Fruit fly (Drosophila melanogaster) whole organism, embryonic: ENCODE measurements around the gene CCHa2.
A peak's percentile ranks its signal among the peaks of the same experiment; 100 is the strongest.

Source experiments
- Antp ChIP-seq: fragments of 200-800 bp; sonication (Bioruptor generic); optimal IDR thresholded peaks from 3 replicates; lab custom pipeline; 2016; ENCODE audit warnings: missing biosample characterization, missing genetic modification characterization
- CG12299 ChIP-seq: fragments of 200-800 bp; sonication (Bioruptor generic); optimal IDR thresholded peaks from 2 replicates; lab custom pipeline; 2018; ENCODE audit warnings: missing biosample characterization, mild to moderate bottlenecking, missing genetic modification characterization
- CG13424 ChIP-seq: fragments of 200-800 bp; sonication (Bioruptor generic); optimal IDR thresholded peaks from 2 replicates; lab custom pipeline; 2019; ENCODE audit warnings: missing biosample characterization, mild to moderate bottlenecking, missing genetic modification characterization, moderate library complexity
- CG13775 ChIP-seq: fragments of 200-800 bp; sonication (Bioruptor generic); optimal IDR thresholded peaks from 3 replicates; lab custom pipeline; 2017; ENCODE audit warnings: missing biosample characterization, mild to moderate bottlenecking, missing genetic modification characterization
- CG14014 ChIP-seq: fragments of 200-800 bp; sonication (Bioruptor generic); IDR thresholded peaks from 2 replicates; pipeline ENCODE4 v1.3.6; 2022; ENCODE audit warnings: missing biosample characterization, missing genetic modification characterization
- CG15073 ChIP-seq: fragments of 200-800 bp; sonication (Bioruptor generic); optimal IDR thresholded peaks from 2 replicates; lab custom pipeline; 2016; ENCODE audit warnings: missing biosample characterization, missing genetic modification characterization
- CG1647 ChIP-seq: fragments of 200-800 bp; sonication (Bioruptor generic); optimal IDR thresholded peaks from 3 replicates; lab custom pipeline; 2016; ENCODE audit warnings: missing biosample characterization, missing genetic modification characterization
- CG17328 ChIP-seq: fragments of 200-800 bp; sonication (Bioruptor generic); IDR thresholded peaks from 2 replicates; pipeline ENCODE4 v1.3.6; 2022; ENCODE audit warnings: missing biosample characterization, missing genetic modification characterization
- CG2120 ChIP-seq: fragments of 200-800 bp; sonication (Bioruptor generic); optimal IDR thresholded peaks from 3 replicates; lab custom pipeline; 2016; ENCODE audit warnings: missing biosample characterization, missing genetic modification characterization
- CG31441 ChIP-seq: fragments of 200-800 bp; sonication (Bioruptor generic); IDR thresholded peaks from 2 replicates; pipeline ENCODE4 v1.3.6; 2022; ENCODE audit warnings: missing biosample characterization, missing genetic modification characterization
- CG3995 ChIP-seq: fragments of 200-800 bp; sonication (Bioruptor generic); optimal IDR thresholded peaks from 3 replicates; lab custom pipeline; 2016; ENCODE audit warnings: missing biosample characterization, missing genetic modification characterization
- CG4820 ChIP-seq: fragments of 200-800 bp; sonication (Bioruptor generic); optimal IDR thresholded peaks from 3 replicates; lab custom pipeline; 2016; ENCODE audit warnings: missing biosample characterization, missing genetic modification characterization
- CG5180 ChIP-seq: fragments of 200-800 bp; sonication (Bioruptor generic); optimal IDR thresholded peaks from 3 replicates; lab custom pipeline; 2017; ENCODE audit warnings: missing biosample characterization, missing genetic modification characterization, mild to moderate bottlenecking, moderate library complexity, missing genetic modification reagents
- CG6272 ChIP-seq: fragments of 200-800 bp; sonication (Bioruptor generic); IDR thresholded peaks from 2 replicates; pipeline ENCODE4 v1.3.6; 2022; ENCODE audit warnings: missing biosample characterization, missing genetic modification characterization
- CG7357 ChIP-seq: fragments of 200-800 bp; sonication (Bioruptor generic); IDR thresholded peaks from 3 replicates; pipeline ENCODE4 v1.3.6; 2022; ENCODE audit warnings: missing biosample characterization, missing genetic modification characterization
- CG7928 ChIP-seq: fragments of 200-800 bp; sonication (Bioruptor generic); optimal IDR thresholded peaks from 2 replicates; lab custom pipeline; 2017; ENCODE audit warnings: missing biosample characterization, mild to moderate bottlenecking, missing genetic modification characterization
- CG7963 ChIP-seq: fragments of 200-800 bp; sonication (Bioruptor generic); IDR thresholded peaks from 3 replicates; pipeline ENCODE4 v1.3.6; 2022; ENCODE audit warnings: missing biosample characterization, missing genetic modification characterization; ENCODE audit not compliant: partially characterized antibody
- CG9437 ChIP-seq: fragments of 200-800 bp; sonication (Bioruptor generic); optimal IDR thresholded peaks from 2 replicates; lab custom pipeline; 2018; ENCODE audit warnings: missing biosample characterization, mild to moderate bottlenecking, missing genetic modification characterization
- Camta ChIP-seq: fragments of 200-800 bp; sonication (Bioruptor generic); optimal IDR thresholded peaks from 2 replicates; lab custom pipeline; 2016; ENCODE audit warnings: missing biosample characterization, missing genetic modification characterization
- CrebB ChIP-seq: fragments of 200-800 bp; sonication (Bioruptor generic); optimal IDR thresholded peaks from 3 replicates; lab custom pipeline; 2018; ENCODE audit warnings: missing biosample characterization, mild to moderate bottlenecking, missing genetic modification characterization
- Dip2 ChIP-seq: fragments of 200-800 bp; sonication (Bioruptor generic); IDR thresholded peaks from 2 replicates; pipeline ENCODE4 v1.3.6; 2022; ENCODE audit warnings: missing biosample characterization, missing genetic modification characterization
- Doc3 ChIP-seq: fragments of 200-800 bp; sonication (Bioruptor generic); IDR thresholded peaks from 3 replicates; pipeline ENCODE4 v1.3.6; 2022; ENCODE audit warnings: missing biosample characterization, missing genetic modification characterization; ENCODE audit not compliant: partially characterized antibody
- H15 ChIP-seq: fragments of 200-800 bp; sonication (Bioruptor generic); IDR thresholded peaks from 3 replicates; pipeline ENCODE4 v1.3.6; 2022; ENCODE audit warnings: missing biosample characterization, missing genetic modification characterization
- HLH3B ChIP-seq: fragments of 200-800 bp; sonication (Bioruptor generic); IDR thresholded peaks from 2 replicates; pipeline ENCODE4 v1.3.6; 2022; ENCODE audit warnings: missing biosample characterization, missing genetic modification characterization
- NC2α ChIP-seq: fragments of 200-800 bp; sonication (Bioruptor generic); optimal IDR thresholded peaks from 2 replicates; lab custom pipeline; 2016; ENCODE audit warnings: missing biosample characterization, missing genetic modification characterization
- Sry-β ChIP-seq: fragments of 200-800 bp; sonication (Bioruptor generic); optimal IDR thresholded peaks from 2 replicates; lab custom pipeline; 2018; ENCODE audit warnings: missing biosample characterization, mild to moderate bottlenecking, missing genetic modification characterization, moderate library complexity
- bsh ChIP-seq, 2 experiments: fragments of 200-800 bp; sonication (Bioruptor generic); optimal IDR thresholded peaks; 2 replicates each; lab custom pipeline; 2017 to 2018; ENCODE audit warnings: mild to moderate bottlenecking in 2 of 2, missing biosample characterization in 2 of 2, missing genetic modification characterization in 2 of 2, moderate library complexity in 1 of 2
- caup ChIP-seq: fragments of 200-800 bp; sonication (Bioruptor generic); optimal IDR thresholded peaks from 3 replicates; lab custom pipeline; 2017; ENCODE audit warnings: missing biosample characterization, mild to moderate bottlenecking, missing genetic modification characterization, moderate library complexity; ENCODE audit not compliant: severe bottlenecking
- crc ChIP-seq: fragments of 200-800 bp; sonication (Bioruptor generic); optimal IDR thresholded peaks from 2 replicates; lab custom pipeline; 2016; ENCODE audit warnings: missing biosample characterization, missing genetic modification characterization
- disco-r ChIP-seq: fragments of 200-800 bp; sonication (Bioruptor generic); optimal IDR thresholded peaks from 2 replicates; lab custom pipeline; 2016; ENCODE audit warnings: missing biosample characterization, missing genetic modification characterization
- dm ChIP-seq: fragments of 200-800 bp; sonication (Bioruptor generic); optimal IDR thresholded peaks from 3 replicates; lab custom pipeline; 2016; ENCODE audit warnings: missing biosample characterization, missing genetic modification characterization
- dysf ChIP-seq: fragments of 200-800 bp; sonication (Bioruptor generic); IDR thresholded peaks from 3 replicates; pipeline ENCODE4 v1.3.6; 2022; ENCODE audit warnings: missing biosample characterization, missing genetic modification characterization
- en ChIP-seq: fragments of 200-800 bp; sonication (Bioruptor generic); optimal IDR thresholded peaks from 2 replicates; lab custom pipeline; 2016; ENCODE audit warnings: missing biosample characterization, missing genetic modification characterization
- fd3F ChIP-seq: fragments of 200-800 bp; sonication (Bioruptor generic); optimal IDR thresholded peaks from 2 replicates; lab custom pipeline; 2018; ENCODE audit warnings: missing biosample characterization, mild to moderate bottlenecking, missing genetic modification characterization, moderate library complexity
- grn ChIP-seq: fragments of 200-800 bp; sonication (Bioruptor generic); optimal IDR thresholded peaks from 3 replicates; lab custom pipeline; 2017; ENCODE audit warnings: missing biosample characterization, missing genetic modification characterization
- h ChIP-seq: fragments of >200 bp; optimal IDR thresholded peaks from 2 replicates; lab custom pipeline; 2017
- her ChIP-seq: fragments of 200-800 bp; sonication (Bioruptor generic); optimal IDR thresholded peaks from 2 replicates; lab custom pipeline; 2016; ENCODE audit warnings: missing biosample characterization, missing genetic modification characterization
- jumu ChIP-seq: fragments of 200-800 bp; sonication (Bioruptor generic); optimal IDR thresholded peaks from 3 replicates; lab custom pipeline; 2016; ENCODE audit warnings: missing biosample characterization, missing genetic modification characterization
- nerfin-2 ChIP-seq: fragments of 200-800 bp; sonication (Bioruptor generic); IDR thresholded peaks from 2 replicates; pipeline ENCODE4 v1.3.6; 2022; ENCODE audit warnings: missing biosample characterization, missing genetic modification characterization; ENCODE audit not compliant: partially characterized antibody
- onecut ChIP-seq: fragments of 200-800 bp; sonication (Bioruptor generic); IDR thresholded peaks from 2 replicates; pipeline ENCODE4 v1.3.6; 2022; ENCODE audit warnings: missing biosample characterization, missing genetic modification characterization
- p53 ChIP-seq: fragments of 200-800 bp; sonication (Bioruptor generic); optimal IDR thresholded peaks from 2 replicates; lab custom pipeline; 2016; ENCODE audit warnings: missing biosample characterization, missing genetic modification characterization
- peb ChIP-seq: fragments of 200-800 bp; sonication (Bioruptor generic); IDR thresholded peaks from 2 replicates; pipeline ENCODE4 v1.3.6; 2022; ENCODE audit warnings: missing biosample characterization, missing genetic modification characterization
- repo ChIP-seq: fragments of 200-800 bp; sonication (Bioruptor generic); optimal IDR thresholded peaks from 2 replicates; lab custom pipeline; 2016; ENCODE audit warnings: missing biosample characterization, missing genetic modification characterization
- sc ChIP-seq, 3 experiments: fragments of >200 bp in 2 of 3; fragments of 200-800 bp in 1 of 3; sonication (Bioruptor generic) in 1 of 3; optimal IDR thresholded peaks; 2 replicates in 2 of 3; 3 replicates in 1 of 3; lab custom pipeline; 2017; ENCODE audit warnings: mild to moderate bottlenecking in 1 of 3, missing biosample characterization in 1 of 3, missing genetic modification characterization in 1 of 3, missing genetic modification reagents in 1 of 3
- sna ChIP-seq: fragments of 200-800 bp; sonication (Bioruptor generic); IDR thresholded peaks from 2 replicates; pipeline ENCODE4 v1.3.6; 2022; ENCODE audit warnings: missing biosample characterization, missing genetic modification characterization; ENCODE audit not compliant: partially characterized antibody
- tgo ChIP-seq: fragments of 200-800 bp; sonication (Bioruptor generic); IDR thresholded peaks from 3 replicates; pipeline ENCODE4 v1.3.6; 2022; ENCODE audit warnings: missing biosample characterization, missing genetic modification characterization
- toy ChIP-seq: fragments of 200-800 bp; sonication (Bioruptor generic); IDR thresholded peaks from 2 replicates; pipeline ENCODE4 v1.3.6; 2022; ENCODE audit warnings: missing biosample characterization, missing genetic modification characterization
- ttk ChIP-seq: fragments of 200-800 bp; sonication (Bioruptor generic); IDR thresholded peaks from 2 replicates; pipeline ENCODE4 v2.1.2; 2022; ENCODE audit warnings: missing biosample characterization, missing genetic modification characterization
- tup ChIP-seq: fragments of 200-800 bp; sonication (Bioruptor generic); optimal IDR thresholded peaks from 2 replicates; lab custom pipeline; 2016; ENCODE audit warnings: missing biosample characterization, mild to moderate bottlenecking, missing genetic modification characterization, moderate library complexity
- wor ChIP-seq: fragments of 200-800 bp; sonication (Bioruptor generic); IDR thresholded peaks from 2 replicates; pipeline ENCODE4 v1.3.6; 2022; ENCODE audit warnings: missing biosample characterization, missing genetic modification characterization

The CCHa2 gene

DNA sequence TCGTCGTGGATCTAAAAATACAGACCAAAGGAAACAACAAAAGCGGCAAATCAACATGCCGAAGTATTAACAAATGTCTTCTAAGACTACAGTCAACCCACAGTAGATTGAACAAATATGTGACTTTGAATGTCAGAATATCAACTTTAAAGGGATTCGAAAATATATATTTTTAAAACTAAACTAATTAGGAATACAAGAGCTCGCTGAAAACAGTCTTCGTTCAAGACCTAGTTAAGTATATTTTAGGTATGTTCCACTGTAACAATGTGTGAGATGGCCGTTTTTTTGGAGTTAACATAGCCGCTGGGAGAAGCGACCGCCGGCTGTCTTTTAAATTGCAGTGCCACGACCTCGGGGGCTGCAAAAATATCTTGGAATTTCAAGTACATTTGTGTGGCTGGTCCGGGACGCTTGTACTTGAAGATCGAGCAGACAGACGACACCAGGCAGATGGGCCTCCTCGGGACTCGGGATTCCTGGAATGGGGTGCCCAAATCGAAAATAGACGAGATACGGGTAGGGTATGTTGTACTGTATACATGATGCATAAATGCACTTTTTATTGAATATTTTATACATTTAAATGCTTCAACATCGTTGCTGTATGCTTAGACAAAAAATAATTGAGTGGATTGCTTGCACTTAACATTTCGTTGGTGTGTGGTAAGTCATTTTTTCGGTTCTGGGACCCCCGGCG, 33.5 kb upstream of the CCHa2 start (continued):
- TF ChIP-seq CG5180 (GFP tag; lab: Kevin White, UChicago) (no peak), CG6272 (GFP tag; lab: Robert Waterston, UW) (no peak), Doc3 (GFP tag; lab: Robert Waterston, UW) (no peak), sna (GFP tag; lab: Robert Waterston, UW) (no peak), grn (GFP tag; lab: Kevin White, UChicago) (no peak), en (GFP tag; lab: Kevin White, UChicago) (peak; percentile 48), peb (GFP tag; lab: Robert Waterston, UW) (no peak), her (GFP tag; lab: Kevin White, UChicago) (no peak), CrebB (no peak), CG12299 (no peak), sc (optimal IDR thresholded peaks at IDR 0.05; lab: Kevin White, UChicago) (no peak), sc (GFP tag; optimal IDR thresholded peaks at IDR 0.05; lab: Kevin White, UChicago) (no peak), CG4820 (GFP tag; lab: Kevin White, UChicago) (peak; percentile 63), dysf (peak; percentile 71), tgo (peak; percentile 67), bsh (GFP tag; optimal IDR thresholded peaks at IDR 0.05; lab: Kevin White, UChicago) (peak; percentile 60 to 82), CG13775 (GFP tag; lab: Kevin White, UChicago) (peak; percentile 42), CG13424 (tag; lab: Kevin White, UChicago) (peak; percentile 71), CG17328 (GFP tag; lab: Robert Waterston, UW) (peak; percentile 71), H15 (GFP tag; lab: Robert Waterston, UW) (peak; percentile 63; the same call in 2 of the 3 replicates), NC2α (GFP tag; lab: Kevin White, UChicago) (no peak), Dip2 (no peak), CG14014 (GFP tag; lab: Robert Waterston, UW) (peak; percentile 62), nerfin-2 (GFP tag; lab: Robert Waterston, UW) (no peak), Antp (peak; percentile 36), caup (GFP tag; lab: Kevin White, UChicago) (peak; percentile 6), CG7963 (GFP tag; lab: Robert Waterston, UW) (no peak), dm (no peak), CG9437 (GFP tag; lab: Kevin White, UChicago) (peak; percentile 37), wor (GFP tag; lab: Robert Waterston, UW) (0 out of 2 replicates have a peak, but pooled peaks have one; percentile 28), toy (GFP tag; lab: Robert Waterston, UW) (no peak), repo (GFP tag; lab: Kevin White, UChicago) (no peak), CG1647 (GFP tag; lab: Kevin White, UChicago) (no peak), HLH3B (GFP tag; lab: Robert Waterston, UW) (peak; percentile 81), Sry-β (GFP tag; lab: Kevin White, UChicago) (no peak), Camta (GFP tag; lab: Kevin White, UChicago) (peak; percentile 43), p53 (GFP tag; lab: Kevin White, UChicago) (no peak), disco-r (no peak), CG7928 (GFP tag; lab: Kevin White, UChicago) (no peak), tup (peak; percentile 23), fd3F (GFP tag; lab: Kevin White, UChicago) (peak; percentile 37), CG31441 (GFP tag; lab: Robert Waterston, UW) (peak; percentile 80), CG2120 (GFP tag; lab: Kevin White, UChicago) (peak; percentile 51), crc (GFP tag; lab: Kevin White, UChicago) (no peak), CG7357 (GFP tag; lab: Robert Waterston, UW) (peak; percentile 48; the same call in 1 of the 3 replicates), onecut (peak; percentile 41), jumu (GFP tag; lab: Kevin White, UChicago) (peak; percentile 45), CG3995 (GFP tag; lab: Kevin White, UChicago) (no peak), h (lab: Kevin White, UChicago) (no peak), ttk (GFP tag; lab: Robert Waterston, UW) (peak; percentile 69), CG15073 (GFP tag; lab: Kevin White, UChicago) (no peak)
